Fruit fly (Drosophila melanogaster) whole organism, embryonic: ENCODE measurements around the gene Cyp4g15.

Experiments used
- Ada2b ChIP-seq: fragments of 200-800 bp; sonication (Bioruptor generic); IDR thresholded peaks from 2 replicates; pipeline ENCODE4 v1.3.6; 2022; ENCODE audit warnings: missing biosample characterization, missing genetic modification characterization
- CG10274 ChIP-seq: fragments of 200-800 bp; sonication (Bioruptor generic); optimal IDR thresholded peaks from 3 replicates; lab custom pipeline; 2017; ENCODE audit warnings: missing biosample characterization, mild to moderate bottlenecking, missing genetic modification characterization
- CG11398 ChIP-seq: fragments of 200-800 bp; sonication (Bioruptor generic); optimal IDR thresholded peaks from 2 replicates; lab custom pipeline; 2016; ENCODE audit warnings: missing biosample characterization, missing genetic modification characterization
- CG1233 ChIP-seq: fragments of 200-800 bp; sonication (Bioruptor generic); optimal IDR thresholded peaks from 4 replicates; lab custom pipeline; 2018; ENCODE audit warnings: missing biosample characterization, mild to moderate bottlenecking, missing genetic modification characterization
- CG13123 ChIP-seq: fragments of 200-800 bp; sonication (Bioruptor generic); optimal IDR thresholded peaks from 2 replicates; lab custom pipeline; 2016; ENCODE audit warnings: missing biosample characterization, missing genetic modification characterization
- CG14014 ChIP-seq: fragments of 200-800 bp; sonication (Bioruptor generic); IDR thresholded peaks from 2 replicates; pipeline ENCODE4 v1.3.6; 2022; ENCODE audit warnings: missing biosample characterization, missing genetic modification characterization
- CG14667 ChIP-seq: fragments of 200-800 bp; sonication (Bioruptor generic); IDR thresholded peaks from 2 replicates; pipeline ENCODE4 v1.3.6; 2022; ENCODE audit warnings: missing biosample characterization, missing genetic modification characterization
- CG1647 ChIP-seq: fragments of 200-800 bp; sonication (Bioruptor generic); optimal IDR thresholded peaks from 3 replicates; lab custom pipeline; 2016; ENCODE audit warnings: missing biosample characterization, missing genetic modification characterization
- CG16813 ChIP-seq: fragments of 200-800 bp; sonication (Bioruptor generic); IDR thresholded peaks from 3 replicates; pipeline ENCODE4 v1.3.6; 2022; ENCODE audit warnings: missing biosample characterization, missing genetic modification characterization; ENCODE audit not compliant: partially characterized antibody
- CG17359 ChIP-seq: fragments of 200-800 bp; sonication (Bioruptor generic); optimal IDR thresholded peaks from 3 replicates; lab custom pipeline; 2018; ENCODE audit warnings: missing biosample characterization, mild to moderate bottlenecking, missing genetic modification characterization, moderate library complexity
- CG18262 ChIP-seq: fragments of 200-800 bp; optimal IDR thresholded peaks from 3 replicates; lab custom pipeline; 2019; ENCODE audit warnings: missing biosample characterization, mild to moderate bottlenecking, missing genetic modification characterization, moderate library complexity
- CG2120 ChIP-seq: fragments of 200-800 bp; sonication (Bioruptor generic); optimal IDR thresholded peaks from 3 replicates; lab custom pipeline; 2016; ENCODE audit warnings: missing biosample characterization, missing genetic modification characterization
- CG30431 ChIP-seq: fragments of 200-800 bp; sonication (Bioruptor generic); optimal IDR thresholded peaks from 2 replicates; lab custom pipeline; 2017; ENCODE audit warnings: missing biosample characterization, missing genetic modification characterization
- CG31224 ChIP-seq: fragments of 200-800 bp; sonication (Bioruptor generic); IDR thresholded peaks from 2 replicates; pipeline ENCODE4 v1.3.6; 2022; ENCODE audit warnings: missing biosample characterization, missing genetic modification characterization
- CG32772 ChIP-seq: fragments of 200-800 bp; sonication (Bioruptor generic); IDR thresholded peaks from 2 replicates; pipeline ENCODE4 v1.3.6; 2022; ENCODE audit warnings: missing biosample characterization, missing genetic modification characterization
- CG33213 ChIP-seq: fragments of 200-800 bp; sonication (Bioruptor generic); optimal IDR thresholded peaks from 3 replicates; lab custom pipeline; 2016; ENCODE audit warnings: missing biosample characterization, missing genetic modification characterization
- CG42726 ChIP-seq: fragments of 200-800 bp; sonication (Bioruptor generic); IDR thresholded peaks from 2 replicates; pipeline ENCODE4 v1.3.6; 2022; ENCODE audit warnings: missing biosample characterization, missing genetic modification characterization; ENCODE audit not compliant: partially characterized antibody
- CG4707 ChIP-seq: fragments of 200-800 bp; sonication (Bioruptor generic); optimal IDR thresholded peaks from 2 replicates; lab custom pipeline; 2018; ENCODE audit warnings: missing biosample characterization, mild to moderate bottlenecking, missing genetic modification characterization, moderate library complexity
- CG6854 ChIP-seq: fragments of 200-800 bp; sonication (Bioruptor generic); optimal IDR thresholded peaks from 3 replicates; lab custom pipeline; 2017; ENCODE audit warnings: missing biosample characterization, mild to moderate bottlenecking, missing genetic modification characterization
- CG8765 ChIP-seq: fragments of 200-800 bp; sonication (Bioruptor generic); IDR thresholded peaks from 2 replicates; pipeline ENCODE4 v1.3.6; 2022; ENCODE audit warnings: missing biosample characterization, missing genetic modification characterization
- H15 ChIP-seq: fragments of 200-800 bp; sonication (Bioruptor generic); IDR thresholded peaks from 3 replicates; pipeline ENCODE4 v1.3.6; 2022; ENCODE audit warnings: missing biosample characterization, missing genetic modification characterization
- HLH4C ChIP-seq: fragments of 200-800 bp; sonication (Bioruptor generic); IDR thresholded peaks from 3 replicates; pipeline ENCODE4 v1.3.6; 2022; ENCODE audit warnings: missing biosample characterization, missing genetic modification characterization; ENCODE audit not compliant: partially characterized antibody
- HLH54F ChIP-seq: fragments of 200-800 bp; sonication (Bioruptor generic); optimal IDR thresholded peaks from 3 replicates; lab custom pipeline; 2016; ENCODE audit warnings: missing biosample characterization, missing genetic modification characterization
- MBD-R2 ChIP-seq: fragments of 200-800 bp; sonication (Bioruptor generic); IDR thresholded peaks from 2 replicates; pipeline ENCODE4 v1.3.6; 2022; ENCODE audit warnings: missing biosample characterization, missing genetic modification characterization
- MESR4 ChIP-seq: fragments of 200-800 bp; sonication (Bioruptor generic); optimal IDR thresholded peaks from 2 replicates; lab custom pipeline; 2018; ENCODE audit warnings: missing biosample characterization, mild to moderate bottlenecking, missing genetic modification characterization, moderate library complexity
- NC2α ChIP-seq: fragments of 200-800 bp; sonication (Bioruptor generic); optimal IDR thresholded peaks from 2 replicates; lab custom pipeline; 2016; ENCODE audit warnings: missing biosample characterization, missing genetic modification characterization
- Nf-YB ChIP-seq: fragments of 200-800 bp; sonication (Bioruptor generic); optimal IDR thresholded peaks from 3 replicates; lab custom pipeline; 2019; ENCODE audit warnings: missing biosample characterization, mild to moderate bottlenecking, missing genetic modification characterization, moderate library complexity
- Opbp ChIP-seq: fragments of 200-800 bp; sonication (Bioruptor generic); IDR thresholded peaks from 3 replicates; pipeline ENCODE4 v1.3.6; 2022; ENCODE audit warnings: missing biosample characterization, missing genetic modification characterization; ENCODE audit not compliant: partially characterized antibody
- Rfx ChIP-seq: fragments of 200-800 bp; sonication (Bioruptor generic); IDR thresholded peaks from 2 replicates; pipeline ENCODE4 v1.3.6; 2022; ENCODE audit warnings: missing biosample characterization, missing genetic modification characterization
- Taf1 ChIP-seq: fragments of 200-800 bp; sonication (Bioruptor generic); IDR thresholded peaks from 2 replicates; pipeline ENCODE4 v1.3.6; 2022; ENCODE audit warnings: missing biosample characterization, missing genetic modification characterization
- Vsx1 ChIP-seq: fragments of 200-800 bp; sonication (Bioruptor generic); optimal IDR thresholded peaks from 2 replicates; lab custom pipeline; 2017; ENCODE audit warnings: missing biosample characterization, mild to moderate bottlenecking, missing genetic modification characterization, missing genetic modification reagents
- Xbp1 ChIP-seq: fragments of 200-800 bp; sonication (Bioruptor generic); optimal IDR thresholded peaks from 3 replicates; lab custom pipeline; 2016; ENCODE audit warnings: missing biosample characterization, mild to moderate bottlenecking, missing genetic modification characterization
- bab2 ChIP-seq: fragments of 200-800 bp; sonication (Bioruptor generic); optimal IDR thresholded peaks from 2 replicates; lab custom pipeline; 2016; ENCODE audit warnings: missing biosample characterization, missing genetic modification characterization
- chinmo ChIP-seq: fragments of 200-800 bp; sonication (Bioruptor generic); IDR thresholded peaks from 4 replicates; pipeline ENCODE4 v1.3.6; 2022; ENCODE audit warnings: missing biosample characterization, missing genetic modification characterization; ENCODE audit not compliant: partially characterized antibody
- crc ChIP-seq: fragments of 200-800 bp; sonication (Bioruptor generic); optimal IDR thresholded peaks from 2 replicates; lab custom pipeline; 2016; ENCODE audit warnings: missing biosample characterization, missing genetic modification characterization
- crol ChIP-seq: fragments of 200-800 bp; sonication (Bioruptor generic); IDR thresholded peaks from 2 replicates; pipeline ENCODE4 v1.3.6; 2022; ENCODE audit warnings: missing biosample characterization, missing genetic modification characterization
- dmrt99B ChIP-seq: fragments of 200-800 bp; sonication (Bioruptor generic); optimal IDR thresholded peaks from 2 replicates; lab custom pipeline; 2018; ENCODE audit warnings: missing biosample characterization, mild to moderate bottlenecking, missing genetic modification characterization, moderate library complexity
- fd64A ChIP-seq: fragments of 200-800 bp; sonication (Bioruptor generic); optimal IDR thresholded peaks from 3 replicates; lab custom pipeline; 2018; ENCODE audit warnings: missing biosample characterization, mild to moderate bottlenecking, missing genetic modification characterization
- her ChIP-seq: fragments of 200-800 bp; sonication (Bioruptor generic); optimal IDR thresholded peaks from 2 replicates; lab custom pipeline; 2016; ENCODE audit warnings: missing biosample characterization, missing genetic modification characterization
- jing ChIP-seq: fragments of 200-800 bp; sonication (Bioruptor generic); optimal IDR thresholded peaks from 2 replicates; lab custom pipeline; 2018; ENCODE audit warnings: missing biosample characterization, mild to moderate bottlenecking, missing genetic modification characterization
- maf-S ChIP-seq: fragments of 200-800 bp; sonication (Bioruptor generic); optimal IDR thresholded peaks from 2 replicates; lab custom pipeline; 2016; ENCODE audit warnings: missing biosample characterization, missing genetic modification characterization
- odd ChIP-seq: fragments of 200-800 bp; sonication (Bioruptor generic); optimal IDR thresholded peaks from 2 replicates; lab custom pipeline; 2017; ENCODE audit warnings: missing biosample characterization, mild to moderate bottlenecking, missing genetic modification characterization
- pnt ChIP-seq: fragments of 200-800 bp; sonication (Bioruptor generic); optimal IDR thresholded peaks from 3 replicates; lab custom pipeline; 2016; ENCODE audit warnings: missing biosample characterization, missing genetic modification characterization
- psq ChIP-seq: fragments of 200-800 bp; sonication (Bioruptor generic); optimal IDR thresholded peaks from 2 replicates; lab custom pipeline; 2017; ENCODE audit warnings: missing biosample characterization, missing genetic modification characterization
- sima ChIP-seq: fragments of 200-800 bp; sonication (Bioruptor generic); optimal IDR thresholded peaks from 2 replicates; lab custom pipeline; 2016; ENCODE audit warnings: missing biosample characterization, missing genetic modification characterization
- sisA ChIP-seq: fragments of 200-800 bp; sonication (Bioruptor generic); IDR thresholded peaks from 2 replicates; pipeline ENCODE4 v1.3.6; 2022; ENCODE audit warnings: missing biosample characterization, missing genetic modification characterization
- zf30C ChIP-seq: fragments of 200-800 bp; sonication (Bioruptor generic); optimal IDR thresholded peaks from 3 replicates; lab custom pipeline; 2018; ENCODE audit warnings: missing biosample characterization, mild to moderate bottlenecking, missing genetic modification characterization

Cyp4g15 gene

DNA sequence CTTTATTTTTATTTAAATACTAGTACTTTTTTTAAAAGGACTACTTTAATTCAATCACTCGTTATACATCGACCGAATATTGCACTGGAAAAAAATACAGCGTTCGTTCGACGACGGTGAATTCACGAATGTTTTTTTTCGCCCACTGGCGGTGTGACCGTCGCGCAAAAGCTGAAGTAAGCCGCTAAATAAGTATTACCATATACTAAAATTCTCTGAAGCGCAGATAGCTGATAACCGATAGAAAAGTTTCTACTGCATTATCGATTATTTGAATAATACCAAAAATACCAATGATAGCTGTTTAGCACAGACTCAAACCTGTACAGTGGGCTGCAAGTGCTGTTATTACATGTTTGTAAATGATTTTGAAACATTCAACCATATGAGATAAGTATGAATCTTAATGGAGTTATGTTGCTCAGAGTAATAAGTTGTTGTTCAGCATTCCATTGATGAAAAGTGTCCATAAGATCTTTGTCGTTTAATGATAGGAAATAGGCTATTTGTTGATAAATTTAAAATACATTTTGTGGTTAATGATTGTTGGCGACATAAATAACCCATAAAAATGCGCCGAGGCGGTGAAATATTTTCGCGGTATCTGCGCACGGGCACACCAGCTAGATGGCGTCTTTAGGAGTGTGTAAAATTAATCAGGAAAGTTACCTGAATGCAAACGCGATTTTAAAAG, 22.5 kb upstream of the Cyp4g15 start, which contains the start of the genes Evi5 and HP5 (continued):
- TF ChIP-seq CG4707 (GFP tag; lab: Kevin White, UChicago) (peak; percentile 61), CG30431 (GFP tag; lab: Kevin White, UChicago) (no peak), Rfx (GFP tag; lab: Robert Waterston, UW) (peak; percentile 81), Nf-YB (GFP tag; lab: Kevin White, UChicago) (no peak), CG11398 (GFP tag; lab: Kevin White, UChicago) (no peak), MBD-R2 (GFP tag; lab: Robert Waterston, UW) (peak; percentile 6; the same call in 1 of the 2 replicates), CG10274 (GFP tag; lab: Kevin White, UChicago) (no peak), MESR4 (GFP tag; lab: Kevin White, UChicago) (peak; percentile 63), CG42726 (0 out of 2 replicates have a peak, but pooled peaks have one; percentile 46), HLH54F (peak; percentile 56), crc (GFP tag; lab: Kevin White, UChicago) (peak; percentile 34), pnt (GFP tag; lab: Kevin White, UChicago) (peak; percentile 31), CG2120 (GFP tag; lab: Kevin White, UChicago) (peak; percentile 66), CG13123 (no peak), sisA (GFP tag; lab: Robert Waterston, UW) (peak; percentile 73), bab2 (GFP tag; lab: Kevin White, UChicago) (peak; percentile 31), CG1233 (GFP tag; lab: Kevin White, UChicago) (peak; percentile 56), Taf1 (GFP tag; lab: Robert Waterston, UW) (peak; percentile 54; the same call in 1 of the 2 replicates), CG31224 (GFP tag; lab: Robert Waterston, UW) (0 out of 2 replicates have a peak, but pooled peaks have one; percentile 49), CG18262 (tag; lab: Kevin White, UChicago) (peak; percentile 36), CG16813 (GFP tag; lab: Robert Waterston, UW) (peak; percentile 56; the same call in 2 of the 3 replicates), CG33213 (GFP tag; lab: Kevin White, UChicago) (peak; percentile 55), CG6854 (GFP tag; lab: Kevin White, UChicago) (peak; percentile 43), zf30C (GFP tag; lab: Kevin White, UChicago) (peak; percentile 81), sima (GFP tag; lab: Kevin White, UChicago) (no peak), CG14014 (GFP tag; lab: Robert Waterston, UW) (peak; percentile 63; the same call in 1 of the 2 replicates), fd64A (GFP tag; lab: Kevin White, UChicago) (no peak), Ada2b (GFP tag; lab: Robert Waterston, UW) (peak; percentile 38; the same call in 1 of the 2 replicates), CG14667 (GFP tag; lab: Robert Waterston, UW) (0 out of 2 replicates have a peak, but pooled peaks have one; percentile 25), dmrt99B (peak; percentile 38), CG17359 (tag; lab: Kevin White, UChicago) (no peak), Xbp1 (GFP tag; lab: Kevin White, UChicago) (peak; percentile 53), psq (GFP tag; lab: Kevin White, UChicago) (no peak), her (GFP tag; lab: Kevin White, UChicago) (no peak), NC2α (GFP tag; lab: Kevin White, UChicago) (no peak), crol (GFP tag; lab: Robert Waterston, UW) (no peak), maf-S (GFP tag; lab: Kevin White, UChicago) (peak; percentile 32), Opbp (GFP tag; lab: Robert Waterston, UW) (peak; percentile 17; the same call in 1 of the 3 replicates), HLH4C (GFP tag; lab: Robert Waterston, UW) (0 out of 3 replicates have a peak, but pooled peaks have one; percentile 22), chinmo (0 out of 4 replicates have a peak, but pooled peaks have one; percentile 49), CG32772 (GFP tag; lab: Robert Waterston, UW) (peak; percentile 72), Vsx1 (GFP tag; lab: Kevin White, UChicago) (no peak), odd (GFP tag; lab: Kevin White, UChicago) (no peak), CG1647 (no peak), H15 (peak; percentile 29; the same call in 1 of the 3 replicates), jing (no peak), CG8765 (GFP tag; lab: Robert Waterston, UW) (peak; percentile 31)
